Fruit fly (Drosophila melanogaster): Measurements from ENCODE around the gene CG8565.
A peak's percentile ranks its signal among the peaks of the same experiment; 100 is the strongest.

DNA sequence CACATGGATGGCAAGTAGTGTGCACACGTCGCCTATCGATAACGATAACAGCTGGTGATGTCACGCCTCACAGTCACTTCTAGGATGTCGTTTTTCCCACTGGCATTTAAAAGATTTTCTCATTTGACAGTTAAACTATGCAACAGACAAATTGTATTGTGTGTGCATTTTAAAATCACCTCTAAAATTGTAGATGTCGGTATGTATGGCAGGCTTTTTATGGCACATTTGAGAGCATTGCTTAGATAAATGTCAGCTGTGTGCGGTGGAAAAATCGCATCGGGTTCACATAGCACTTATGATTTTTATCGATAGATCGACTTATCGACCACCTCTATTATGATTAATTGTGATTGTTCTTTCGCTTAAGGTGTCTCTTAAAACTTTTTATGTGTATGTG, 6.5 kb downstream of the CG8565 start, which contains the start of the genes ArgRS and CG8578:
- TF ChIP-seq CG1621 (tag; optimal IDR thresholded peaks at IDR 0.05) = no peak
- peak; percentile 58 for TF ChIP-seq CG10631 (GFP tag; optimal IDR thresholded peaks at IDR 0.05)
- no peak for TF ChIP-seq Blimp-1 (GFP tag; optimal IDR thresholded peaks at IDR 0.05)
- peak; percentile 29 for TF ChIP-seq CG11762 (GFP tag; optimal IDR thresholded peaks at IDR 0.05; ENCODE audit: insufficient read depth)
- TF ChIP-seq OdsH (GFP tag; optimal IDR thresholded peaks at IDR 0.05) = peak; percentile 17
- no peak for TF ChIP-seq CG8632 (GFP tag; optimal IDR thresholded peaks at IDR 0.05)
- TF ChIP-seq CG16779 (tag; optimal IDR thresholded peaks at IDR 0.05) = no peak
- TF ChIP-seq dac (GFP tag; optimal IDR thresholded peaks at IDR 0.05) = no peak
- TF ChIP-seq Hr38 (GFP tag; optimal IDR thresholded peaks at IDR 0.05) = no peak
- no peak for TF ChIP-seq CG8319 (GFP tag; optimal IDR thresholded peaks at IDR 0.05)
- no peak for TF ChIP-seq CG6276 (GFP tag; optimal IDR thresholded peaks at IDR 0.05)
- TF ChIP-seq CG11294 (GFP tag; IDR thresholded peaks at IDR 0.05) = 0 out of 2 replicates have a peak, but pooled peaks have one; percentile 33
